Fruit fly (Drosophila melanogaster) whole organism, embryonic: ENCODE measurements around the gene CG14507.

ENCODE experiments used
- Atf-2 ChIP-seq: fragments of 200-800 bp; sonication (Bioruptor generic); optimal IDR thresholded peaks from 2 replicates; lab custom pipeline; 2016; ENCODE audit warnings: missing biosample characterization, missing genetic modification characterization
- Atf6 ChIP-seq: fragments of 200-800 bp; sonication (Bioruptor generic); IDR thresholded peaks from 2 replicates; pipeline ENCODE4 v1.3.6; 2022; ENCODE audit warnings: missing biosample characterization, missing genetic modification characterization
- BtbVII ChIP-seq: fragments of 200-800 bp; sonication (Bioruptor generic); optimal IDR thresholded peaks from 3 replicates; lab custom pipeline; 2017; ENCODE audit warnings: missing biosample characterization, mild to moderate bottlenecking, missing genetic modification characterization
- Bteb2 ChIP-seq: fragments of 200-800 bp; sonication (Bioruptor generic); optimal IDR thresholded peaks from 2 replicates; lab custom pipeline; 2016; ENCODE audit warnings: missing biosample characterization, missing genetic modification characterization
- CG10209 ChIP-seq: fragments of 200-800 bp; sonication (Bioruptor generic); optimal IDR thresholded peaks from 3 replicates; lab custom pipeline; 2017; ENCODE audit warnings: missing biosample characterization, mild to moderate bottlenecking, missing genetic modification characterization, missing genetic modification reagents
- CG10543 ChIP-seq: fragments of 200-800 bp; sonication (Bioruptor generic); optimal IDR thresholded peaks from 3 replicates; lab custom pipeline; 2017; ENCODE audit warnings: missing biosample characterization, mild to moderate bottlenecking, missing genetic modification characterization, moderate library complexity
- CG12155 ChIP-seq: fragments of 200-800 bp; sonication (Bioruptor generic); optimal IDR thresholded peaks from 3 replicates; lab custom pipeline; 2016; ENCODE audit warnings: missing biosample characterization, missing genetic modification characterization
- CG12769 ChIP-seq: fragments of 200-800 bp; sonication (Bioruptor generic); optimal IDR thresholded peaks from 2 replicates; lab custom pipeline; 2019; ENCODE audit warnings: missing biosample characterization, mild to moderate bottlenecking, missing genetic modification characterization, moderate library complexity
- CG13894 ChIP-seq: fragments of 200-800 bp; sonication (Bioruptor generic); optimal IDR thresholded peaks from 3 replicates; lab custom pipeline; 2018; ENCODE audit warnings: missing biosample characterization, mild to moderate bottlenecking, missing genetic modification characterization, moderate library complexity
- CG15269 ChIP-seq: fragments of 200-800 bp; sonication (Bioruptor generic); optimal IDR thresholded peaks from 2 replicates; lab custom pipeline; 2018; ENCODE audit warnings: missing biosample characterization, mild to moderate bottlenecking, missing genetic modification characterization, moderate library complexity
- CG15479 ChIP-seq: fragments of 200-800 bp; sonication (Bioruptor generic); optimal IDR thresholded peaks from 3 replicates; lab custom pipeline; 2019; ENCODE audit warnings: missing biosample characterization, mild to moderate bottlenecking, missing genetic modification characterization, moderate library complexity
- CG17385 ChIP-seq: fragments of 200-800 bp; sonication (Bioruptor generic); optimal IDR thresholded peaks from 3 replicates; lab custom pipeline; 2018; ENCODE audit warnings: missing biosample characterization, mild to moderate bottlenecking, missing genetic modification characterization
- CG2120 ChIP-seq: fragments of 200-800 bp; sonication (Bioruptor generic); optimal IDR thresholded peaks from 3 replicates; lab custom pipeline; 2016; ENCODE audit warnings: missing biosample characterization, missing genetic modification characterization
- CG31224 ChIP-seq: fragments of 200-800 bp; sonication (Bioruptor generic); IDR thresholded peaks from 2 replicates; pipeline ENCODE4 v1.3.6; 2022; ENCODE audit warnings: missing biosample characterization, missing genetic modification characterization
- CG32532 ChIP-seq: fragments of 200-800 bp; sonication (Bioruptor generic); IDR thresholded peaks from 2 replicates; pipeline ENCODE4 v1.3.6; 2022; ENCODE audit warnings: missing biosample characterization, missing genetic modification characterization
- CG32767 ChIP-seq: fragments of 200-800 bp; sonication (Bioruptor generic); IDR thresholded peaks from 2 replicates; pipeline ENCODE4 v1.3.6; 2022; ENCODE audit warnings: missing biosample characterization, missing genetic modification characterization
- CG4360 ChIP-seq: fragments of 200-800 bp; sonication (Bioruptor generic); IDR thresholded peaks from 2 replicates; pipeline ENCODE4 v1.3.6; 2022; ENCODE audit warnings: missing biosample characterization, missing genetic modification characterization
- CG8290 ChIP-seq, 3 experiments: fragments of 200-800 bp; sonication (Bioruptor generic); optimal IDR thresholded peaks; 2 replicates each; lab custom pipeline; 2016 to 2019; ENCODE audit warnings: missing biosample characterization in 3 of 3, missing genetic modification characterization in 3 of 3, mild to moderate bottlenecking in 2 of 3, moderate library complexity in 1 of 3
- CHES-1-like ChIP-seq: fragments of 200-800 bp; sonication (Bioruptor generic); optimal IDR thresholded peaks from 2 replicates; lab custom pipeline; 2016; ENCODE audit warnings: missing biosample characterization, missing genetic modification characterization
- Doc3 ChIP-seq: fragments of 200-800 bp; sonication (Bioruptor generic); IDR thresholded peaks from 3 replicates; pipeline ENCODE4 v1.3.6; 2022; ENCODE audit warnings: missing biosample characterization, missing genetic modification characterization; ENCODE audit not compliant: partially characterized antibody
- H2.0 ChIP-seq: fragments of 200-800 bp; sonication (Bioruptor generic); IDR thresholded peaks from 2 replicates; pipeline ENCODE4 v1.3.6; 2022; ENCODE audit warnings: missing biosample characterization, missing genetic modification characterization
- HLH3B ChIP-seq: fragments of 200-800 bp; sonication (Bioruptor generic); IDR thresholded peaks from 2 replicates; pipeline ENCODE4 v1.3.6; 2022; ENCODE audit warnings: missing biosample characterization, missing genetic modification characterization
- Meics ChIP-seq: fragments of 200-800 bp; sonication (Bioruptor generic); optimal IDR thresholded peaks from 2 replicates; lab custom pipeline; 2017; ENCODE audit warnings: missing biosample characterization, mild to moderate bottlenecking, missing genetic modification characterization
- NFAT ChIP-seq: fragments of 200-800 bp; sonication (Bioruptor generic); IDR thresholded peaks from 2 replicates; pipeline ENCODE4 v1.3.6; 2022; ENCODE audit warnings: missing biosample characterization, missing genetic modification characterization
- Ptx1 ChIP-seq: fragments of 200-800 bp; sonication (Bioruptor generic); IDR thresholded peaks from 2 replicates; pipeline ENCODE4 v1.3.6; 2022; ENCODE audit warnings: missing biosample characterization, missing genetic modification characterization
- YL-1 ChIP-seq: fragments of 200-800 bp; sonication (Bioruptor generic); optimal IDR thresholded peaks from 3 replicates; lab custom pipeline; 2017; ENCODE audit warnings: missing biosample characterization, mild to moderate bottlenecking, missing genetic modification characterization
- cg ChIP-seq: fragments of 200-800 bp; sonication (Bioruptor generic); optimal IDR thresholded peaks from 3 replicates; lab custom pipeline; 2019; ENCODE audit warnings: missing biosample characterization, mild to moderate bottlenecking, missing genetic modification characterization, moderate library complexity
- disco-r ChIP-seq: fragments of 200-800 bp; sonication (Bioruptor generic); optimal IDR thresholded peaks from 2 replicates; lab custom pipeline; 2016; ENCODE audit warnings: missing biosample characterization, missing genetic modification characterization
- fru ChIP-seq: fragments of >200 bp; optimal IDR thresholded peaks from 2 replicates; lab custom pipeline; 2017
- gfzf ChIP-seq: fragments of 200-800 bp; sonication (Bioruptor generic); optimal IDR thresholded peaks from 2 replicates; lab custom pipeline; 2016; ENCODE audit warnings: missing biosample characterization, mild to moderate bottlenecking, missing genetic modification characterization, moderate library complexity
- grau ChIP-seq: fragments of 200-800 bp; optimal IDR thresholded peaks from 3 replicates; lab custom pipeline; 2019; ENCODE audit warnings: missing biosample characterization, mild to moderate bottlenecking, missing genetic modification characterization, moderate library complexity
- gt ChIP-seq: fragments of 200-800 bp; sonication (Bioruptor generic); IDR thresholded peaks from 2 replicates; pipeline ENCODE4 v1.3.6; 2022; ENCODE audit warnings: missing biosample characterization, missing genetic modification characterization
- her ChIP-seq: fragments of 200-800 bp; sonication (Bioruptor generic); optimal IDR thresholded peaks from 2 replicates; lab custom pipeline; 2016; ENCODE audit warnings: missing biosample characterization, missing genetic modification characterization
- jigr1 ChIP-seq: fragments of 200-800 bp; sonication (Bioruptor generic); IDR thresholded peaks from 3 replicates; pipeline ENCODE4 v1.3.6; 2022; ENCODE audit warnings: missing biosample characterization, missing genetic modification characterization
- lilli ChIP-seq: fragments of 200-800 bp; sonication (Bioruptor generic); optimal IDR thresholded peaks from 3 replicates; lab custom pipeline; 2016; ENCODE audit warnings: missing biosample characterization, missing genetic modification characterization
- nerfin-2 ChIP-seq: fragments of 200-800 bp; sonication (Bioruptor generic); IDR thresholded peaks from 2 replicates; pipeline ENCODE4 v1.3.6; 2022; ENCODE audit warnings: missing biosample characterization, missing genetic modification characterization; ENCODE audit not compliant: partially characterized antibody
- nom ChIP-seq: fragments of 200-800 bp; sonication (Bioruptor generic); optimal IDR thresholded peaks from 2 replicates; lab custom pipeline; 2017; ENCODE audit warnings: missing biosample characterization, missing genetic modification characterization, mild to moderate bottlenecking, moderate library complexity, missing genetic modification reagents
- pan ChIP-seq, 4 experiments: fragments of >200 bp in 3 of 4; fragments of 200-800 bp in 1 of 4; sonication (Bioruptor generic) in 1 of 4; optimal IDR thresholded peaks in 3 of 4; IDR thresholded peaks in 1 of 4; 2 replicates each; pipeline versions ENCODE4 v1.3.6 to Lab custom; 2017 to 2022; ENCODE audit warnings: missing biosample characterization in 2 of 4, missing genetic modification characterization in 2 of 4, mixed read lengths in 1 of 4
- pfk ChIP-seq: fragments of 200-800 bp; sonication (Bioruptor generic); optimal IDR thresholded peaks from 2 replicates; lab custom pipeline; 2018; ENCODE audit warnings: missing biosample characterization, mild to moderate bottlenecking, missing genetic modification characterization, moderate library complexity
- pros ChIP-seq: fragments of 200-800 bp; sonication (Bioruptor generic); optimal IDR thresholded peaks from 3 replicates; lab custom pipeline; 2019; ENCODE audit warnings: missing biosample characterization, mild to moderate bottlenecking, missing genetic modification characterization, moderate library complexity
- psq ChIP-seq: fragments of 200-800 bp; sonication (Bioruptor generic); optimal IDR thresholded peaks from 2 replicates; lab custom pipeline; 2017; ENCODE audit warnings: missing biosample characterization, missing genetic modification characterization
- sc ChIP-seq, 3 experiments: fragments of >200 bp in 2 of 3; fragments of 200-800 bp in 1 of 3; sonication (Bioruptor generic) in 1 of 3; optimal IDR thresholded peaks; 2 replicates in 2 of 3; 3 replicates in 1 of 3; lab custom pipeline; 2017; ENCODE audit warnings: mild to moderate bottlenecking in 1 of 3, missing biosample characterization in 1 of 3, missing genetic modification characterization in 1 of 3, missing genetic modification reagents in 1 of 3
- sd ChIP-seq: fragments of 200-800 bp; sonication (Bioruptor generic); optimal IDR thresholded peaks from 3 replicates; lab custom pipeline; 2018; ENCODE audit warnings: missing biosample characterization, mild to moderate bottlenecking, missing genetic modification characterization, moderate library complexity
- sim ChIP-seq: fragments of 200-800 bp; sonication (Bioruptor generic); IDR thresholded peaks from 2 replicates; pipeline ENCODE4 v1.3.6; 2022; ENCODE audit warnings: missing biosample characterization, missing genetic modification characterization
- slbo ChIP-seq: fragments of 200-800 bp; sonication (Bioruptor generic); IDR thresholded peaks from 2 replicates; pipeline ENCODE4 v1.3.6; 2022; ENCODE audit warnings: missing biosample characterization, missing genetic modification characterization
- sqz ChIP-seq: fragments of 200-800 bp; sonication (Bioruptor generic); optimal IDR thresholded peaks from 3 replicates; lab custom pipeline; 2018; ENCODE audit warnings: missing biosample characterization, mild to moderate bottlenecking, missing genetic modification characterization
- sug ChIP-seq: fragments of 200-800 bp; optimal IDR thresholded peaks from 2 replicates; lab custom pipeline; 2019; ENCODE audit warnings: missing biosample characterization, mild to moderate bottlenecking, missing genetic modification characterization, moderate library complexity
- wek ChIP-seq: fragments of 200-800 bp; sonication (Bioruptor generic); optimal IDR thresholded peaks from 3 replicates; lab custom pipeline; 2018; ENCODE audit warnings: missing biosample characterization, mild to moderate bottlenecking, missing genetic modification characterization, moderate library complexity
- yki ChIP-seq: fragments of >200 bp; optimal IDR thresholded peaks from 3 replicates; lab custom pipeline; 2018

The CG14507 gene

dm6 chr3R:29214982-29215533 is 12.5 kb downstream of the CG14507 start (continued):
- no peak for TF ChIP-seq Atf-2 (GFP tag; lab: Kevin White, UChicago)
- TF ChIP-seq CG10543 = peak; percentile 51
- peak; percentile 40 for TF ChIP-seq pfk (GFP tag; lab: Kevin White, UChicago)
- 0 out of 2 replicates have a peak, but pooled peaks have one; percentile 11 for TF ChIP-seq CG32767 (GFP tag; lab: Robert Waterston, UW)
- no peak for TF ChIP-seq sc (optimal IDR thresholded peaks at IDR 0.05; lab: Kevin White, UChicago)
- TF ChIP-seq sc (GFP tag; optimal IDR thresholded peaks at IDR 0.05; lab: Kevin White, UChicago) = no peak
- TF ChIP-seq her = no peak
- TF ChIP-seq yki = peak; percentile 14
- peak; percentile 24 for TF ChIP-seq BtbVII (GFP tag; lab: Kevin White, UChicago)
- no peak for TF ChIP-seq Meics
- TF ChIP-seq CG2120 = peak; percentile 20
- peak; percentile 84 for TF ChIP-seq nom (GFP tag; lab: Kevin White, UChicago)
- peak; percentile 18 for TF ChIP-seq CG12155 (GFP tag; lab: Kevin White, UChicago)
- TF ChIP-seq HLH3B = no peak
- TF ChIP-seq pan (optimal IDR thresholded peaks at IDR 0.05; lab: Kevin White, UChicago) = no peak
- TF ChIP-seq pan (GFP tag; optimal IDR thresholded peaks at IDR 0.05 in 1 of 2, IDR thresholded peaks at IDR 0.05 in 1 of 2) = peak in 1 of 2 experiments; percentile 25
- TF ChIP-seq CG17385 = peak; percentile 63
- TF ChIP-seq grau (tag; lab: Kevin White, UChicago) = peak; percentile 4
- no peak for TF ChIP-seq Doc3 (GFP tag; lab: Robert Waterston, UW)
- peak; percentile 96 for TF ChIP-seq CG4360 (GFP tag; lab: Robert Waterston, UW)
- no peak for TF ChIP-seq sim
- peak; percentile 64 for TF ChIP-seq sqz (GFP tag; lab: Kevin White, UChicago)
- TF ChIP-seq pros (GFP tag; lab: Kevin White, UChicago) = peak; percentile 67
- TF ChIP-seq Bteb2 = no peak
- peak; percentile 58 for TF ChIP-seq CG12769 (tag; lab: Kevin White, UChicago)
- TF ChIP-seq disco-r (GFP tag; lab: Kevin White, UChicago) = no peak
- TF ChIP-seq CHES-1-like (GFP tag; lab: Kevin White, UChicago) = peak; percentile 16
- TF ChIP-seq lilli (GFP tag; lab: Kevin White, UChicago) = peak; percentile 5
- TF ChIP-seq Ptx1 (GFP tag; lab: Robert Waterston, UW) = no peak
- no peak for TF ChIP-seq gfzf (GFP tag; lab: Kevin White, UChicago)
- TF ChIP-seq sd (tag; lab: Kevin White, UChicago) = peak; percentile 85
- peak; percentile 62 for TF ChIP-seq cg (GFP tag; lab: Kevin White, UChicago)
- no peak for TF ChIP-seq H2.0 (GFP tag; lab: Robert Waterston, UW)
- no peak for TF ChIP-seq wek (GFP tag; lab: Kevin White, UChicago)
- TF ChIP-seq gt (GFP tag; lab: Robert Waterston, UW) = no peak
- no peak for TF ChIP-seq jigr1 (GFP tag; lab: Robert Waterston, UW)
- TF ChIP-seq CG32532 (GFP tag; lab: Robert Waterston, UW) = peak; percentile 46
- 0 out of 2 replicates have a peak, but pooled peaks have one; percentile 19 for TF ChIP-seq slbo (GFP tag; lab: Robert Waterston, UW)
- peak; percentile 71 for TF ChIP-seq sug (tag; lab: Kevin White, UChicago)
- TF ChIP-seq NFAT = peak; percentile 66; the same call in 1 of the 2 replicates
- no peak for TF ChIP-seq Atf6
- no peak for TF ChIP-seq CG10209
- TF ChIP-seq YL-1 (GFP tag; lab: Kevin White, UChicago) = peak; percentile 14
- no peak for TF ChIP-seq CG15269 (tag; lab: Kevin White, UChicago)
- peak; percentile 78 for TF ChIP-seq CG15479 (GFP tag; lab: Kevin White, UChicago)
- no peak for TF ChIP-seq fru (lab: Kevin White, UChicago)
- TF ChIP-seq CG8290 (GFP tag; optimal IDR thresholded peaks at IDR 0.05; lab: Kevin White, UChicago) = no peak
- TF ChIP-seq CG8290 (tag; optimal IDR thresholded peaks at IDR 0.05; lab: Kevin White, UChicago) = peak in 1 of 2 experiments; percentile 22
- TF ChIP-seq nerfin-2 (GFP tag; lab: Robert Waterston, UW) = no peak
- TF ChIP-seq psq (GFP tag; lab: Kevin White, UChicago) = peak; percentile 7
- TF ChIP-seq CG13894 = no peak
- no peak for TF ChIP-seq CG31224
